Worm (Caenorhabditis elegans) whole organism, L4 larva: ENCODE results near the gene C14A11.9.

Experiments used
- F26F4.8 ChIP-seq: fragments of 200-800 bp; sonication (Bioruptor generic); conservative IDR thresholded peaks from 2 replicates; pipeline ENCODE4 v1.3.6; 2022; ENCODE audit warnings: missing genetic modification characterization, missing compliant biosample characterization
- F37D6.2 ChIP-seq: sonication (generic microtip); optimal IDR thresholded peaks from 2 replicates; lab custom pipeline; 2016; ENCODE audit warnings: mild to moderate bottlenecking, missing genetic modification characterization, missing compliant biosample characterization
- F49E8.2 ChIP-seq: sonication (generic microtip); optimal IDR thresholded peaks from 2 replicates; lab custom pipeline; 2016; ENCODE audit warnings: missing compliant biosample characterization, mild to moderate bottlenecking, missing genetic modification characterization, borderline replicate concordance
- aha-1 ChIP-seq: fragments of 150-350 bp; peaks from one replicate; lab custom pipeline; 2014; ENCODE audit warnings: missing biosample characterization, missing genetic modification characterization
- ama-1 ChIP-seq: fragments of 150-350 bp; optimal IDR thresholded peaks from 2 replicates; lab custom pipeline; 2014; ENCODE audit warnings: inconsistent platforms, mixed read lengths
- ceh-28 ChIP-seq: fragments of 150-350 bp; optimal IDR thresholded peaks from 2 replicates; lab custom pipeline; 2014; ENCODE audit warnings: missing biosample characterization, missing genetic modification reagents, missing genetic modification characterization
- ceh-82 ChIP-seq: sonication (generic microtip); optimal IDR thresholded peaks from 2 replicates; lab custom pipeline; 2017; ENCODE audit warnings: missing biosample characterization, missing genetic modification characterization
- ctbp-1 ChIP-seq: fragments of 200-800 bp; sonication (Bioruptor generic); IDR thresholded peaks from 2 replicates; pipeline ENCODE4 v1.3.6; 2022; ENCODE audit warnings: missing genetic modification reagents, missing genetic modification characterization, missing compliant biosample characterization
- daf-16 ChIP-seq, 3 experiments: sonication (generic microtip); optimal IDR thresholded peaks; 2 replicates each; lab custom pipeline; 2016 to 2017; ENCODE audit warnings: missing genetic modification characterization in 3 of 3, missing genetic modification reagents in 3 of 3, mild to moderate bottlenecking in 2 of 3, missing compliant biosample characterization in 2 of 3, missing biosample characterization in 1 of 3, moderate library complexity in 1 of 3
- dmd-6 ChIP-seq: fragments of 200-800 bp; sonication (Bioruptor generic); IDR thresholded peaks from 2 replicates; pipeline ENCODE4 v1.3.6; 2022; ENCODE audit warnings: missing genetic modification reagents, missing genetic modification characterization, missing compliant biosample characterization
- dve-1 ChIP-seq: sonication (generic microtip); optimal IDR thresholded peaks from 2 replicates; lab custom pipeline; 2017; ENCODE audit warnings: antibody characterized with exemption, mild to moderate bottlenecking, missing genetic modification characterization, missing compliant biosample characterization; ENCODE audit not compliant: insufficient read depth
- hlh-11 ChIP-seq: fragments of 200-800 bp; sonication (Bioruptor generic); optimal IDR thresholded peaks from 2 replicates; lab custom pipeline; 2018; ENCODE audit warnings: mild to moderate bottlenecking, missing genetic modification characterization, missing compliant biosample characterization
- hlh-30 ChIP-seq: sonication (generic microtip); optimal IDR thresholded peaks from 2 replicates; lab custom pipeline; 2017; ENCODE audit warnings: antibody characterized with exemption, mild to moderate bottlenecking, missing genetic modification characterization, missing compliant biosample characterization; ENCODE audit not compliant: insufficient read depth
- lim-7 ChIP-seq: fragments of 200-800 bp; sonication (Bioruptor generic); IDR thresholded peaks from 2 replicates; pipeline ENCODE4 v1.3.6; 2022; ENCODE audit warnings: missing genetic modification characterization, missing compliant biosample characterization
- lin-1 ChIP-seq: fragments of 200-800 bp; sonication (Bioruptor generic); IDR thresholded peaks from 2 replicates; pipeline ENCODE4 v1.3.6; 2022; ENCODE audit warnings: missing genetic modification reagents, missing genetic modification characterization, missing compliant biosample characterization
- lsy-2 ChIP-seq, 2 experiments: fragments of 150-350 bp in 1 of 2; sonication (generic microtip) in 1 of 2; optimal IDR thresholded peaks; 2 replicates each; lab custom pipeline; 2014 to 2017; ENCODE audit warnings: missing biosample characterization in 2 of 2, missing genetic modification characterization in 2 of 2
- mdl-1 ChIP-seq, 2 experiments: fragments of 150-350 bp in 1 of 2; sonication (generic microtip) in 1 of 2; optimal IDR thresholded peaks; 2 replicates each; lab custom pipeline; 2014 to 2017; ENCODE audit warnings: missing biosample characterization in 2 of 2, missing genetic modification characterization in 2 of 2
- mep-1 ChIP-seq: fragments of 150-350 bp; sonication (generic microtip); optimal IDR thresholded peaks from 3 replicates; lab custom pipeline; 2014; ENCODE audit warnings: missing biosample characterization, missing genetic modification characterization
- mes-2 ChIP-seq: sonication (generic microtip); optimal IDR thresholded peaks from 2 replicates; lab custom pipeline; 2016; ENCODE audit warnings: missing genotype, mild to moderate bottlenecking, missing genetic modification characterization, missing compliant biosample characterization; ENCODE audit not compliant: poor library complexity, severe bottlenecking
- mxl-2 ChIP-seq: fragments of 200-800 bp; sonication (Bioruptor generic); conservative IDR thresholded peaks from 2 replicates; pipeline ENCODE4 v1.3.6; 2022; ENCODE audit warnings: missing genetic modification reagents, missing genetic modification characterization, missing compliant biosample characterization
- nhr-102 ChIP-seq: sonication (generic microtip); optimal IDR thresholded peaks from 2 replicates; lab custom pipeline; 2016; ENCODE audit warnings: mild to moderate bottlenecking, missing genetic modification characterization, moderate library complexity, missing compliant biosample characterization
- nhr-11 ChIP-seq: fragments of 150-350 bp; optimal IDR thresholded peaks from 2 replicates; lab custom pipeline; 2014; ENCODE audit warnings: missing biosample characterization, missing genetic modification characterization
- nhr-111 ChIP-seq: fragments of 200-800 bp; sonication (Bioruptor generic); optimal IDR thresholded peaks from 2 replicates; lab custom pipeline; 2018; ENCODE audit warnings: mild to moderate bottlenecking, missing genetic modification characterization, missing compliant biosample characterization
- nhr-28 ChIP-seq: fragments of 150-350 bp; optimal IDR thresholded peaks from 2 replicates; lab custom pipeline; 2014; ENCODE audit warnings: missing biosample characterization, missing genetic modification characterization
- nhr-48 ChIP-seq: sonication (generic microtip); optimal IDR thresholded peaks from 2 replicates; lab custom pipeline; 2016; ENCODE audit warnings: mild to moderate bottlenecking, missing genetic modification characterization, missing compliant biosample characterization
- nhr-76 ChIP-seq: fragments of 150-350 bp; optimal IDR thresholded peaks from 2 replicates; lab custom pipeline; 2014; ENCODE audit warnings: missing biosample characterization, missing genetic modification characterization
- php-3 ChIP-seq: fragments of 200-800 bp; sonication (Bioruptor generic); IDR thresholded peaks from 2 replicates; pipeline ENCODE4 v1.3.6; 2022; ENCODE audit warnings: missing genetic modification reagents, missing genetic modification characterization, missing compliant biosample characterization
- pqm-1 ChIP-seq: sonication (generic microtip); optimal IDR thresholded peaks from 2 replicates; lab custom pipeline; 2017; ENCODE audit warnings: missing biosample characterization, missing genetic modification characterization
- rbr-2 ChIP-seq: sonication (generic microtip); optimal IDR thresholded peaks from 2 replicates; lab custom pipeline; 2016; ENCODE audit warnings: missing genotype, missing genetic modification characterization, missing compliant biosample characterization
- saeg-2 ChIP-seq: fragments of 200-800 bp; sonication (Bioruptor generic); IDR thresholded peaks from 2 replicates; pipeline ENCODE4 v1.3.6; 2022; ENCODE audit warnings: missing genetic modification reagents, missing genetic modification characterization, missing compliant biosample characterization
- snpc-1.2 ChIP-seq: fragments of 200-800 bp; sonication (Bioruptor generic); IDR thresholded peaks from 2 replicates; pipeline ENCODE4 v1.3.6; 2022; ENCODE audit warnings: missing genetic modification reagents, missing genetic modification characterization, missing compliant biosample characterization
- spr-1 ChIP-seq: sonication (generic microtip); optimal IDR thresholded peaks from 2 replicates; lab custom pipeline; 2016; ENCODE audit warnings: mild to moderate bottlenecking, missing genetic modification characterization, missing compliant biosample characterization
- spr-3 ChIP-seq: fragments of 200-800 bp; sonication (Bioruptor generic); optimal IDR thresholded peaks from 2 replicates; lab custom pipeline; 2018; ENCODE audit warnings: mild to moderate bottlenecking, missing genetic modification characterization, missing compliant biosample characterization
- tra-1 ChIP-seq: fragments of 200-800 bp; sonication (Bioruptor generic); IDR thresholded peaks from 2 replicates; pipeline ENCODE4 v1.3.6; 2022; ENCODE audit warnings: missing genetic modification reagents, missing genetic modification characterization, missing compliant biosample characterization
- vab-7 ChIP-seq: fragments of 200-800 bp; sonication (Bioruptor generic); IDR thresholded peaks from 2 replicates; pipeline ENCODE4 v1.3.6; 2022; ENCODE audit warnings: missing genetic modification reagents, missing genetic modification characterization, missing compliant biosample characterization
- zfp-3 ChIP-seq: fragments of 200-800 bp; sonication (Bioruptor generic); conservative IDR thresholded peaks from 2 replicates; pipeline ENCODE4 v1.3.6; 2022; ENCODE audit warnings: missing genetic modification reagents, missing genetic modification characterization, missing compliant biosample characterization
- zip-11 ChIP-seq: fragments of 200-800 bp; sonication (Bioruptor generic); IDR thresholded peaks from 2 replicates; pipeline ENCODE4 v1.3.6; 2022; ENCODE audit warnings: missing genetic modification characterization, missing compliant biosample characterization
- ztf-11 ChIP-seq: fragments of 150-350 bp; optimal IDR thresholded peaks from 2 replicates; lab custom pipeline; 2014; ENCODE audit warnings: missing biosample characterization, missing genetic modification characterization

Gene C14A11.9

ce11 chrX:2841754-2842153 lies 32.3 kb upstream of the C14A11.9 start:
- no peak for TF ChIP-seq ztf-11 (tag; lab: Kevin White, UChicago)
- TF ChIP-seq mep-1 (tag; lab: Kevin White, UChicago), result peak; percentile 37
- TF ChIP-seq dve-1 (tag; lab: Kevin White, UChicago), result peak; percentile 89
- peak; percentile 2 for TF ChIP-seq mes-2 (tag; lab: Kevin White, UChicago)
- TF ChIP-seq dmd-6 (GFP tag; lab: Robert Waterston, UW), result peak; percentile 41; the same call in 1 of the 2 replicates
- peak; percentile 79 for TF ChIP-seq pqm-1 (tag; lab: Kevin White, UChicago)
- no peak for TF ChIP-seq ceh-82 (tag; lab: Kevin White, UChicago)
- peak; percentile 30 for TF ChIP-seq nhr-48 (tag; lab: Kevin White, UChicago)
- TF ChIP-seq php-3 (GFP tag; lab: Robert Waterston, UW), result peak; percentile 87
- TF ChIP-seq daf-16 (GFP tag; optimal IDR thresholded peaks at IDR 0.05; lab: Kevin White, UChicago), result no peak
- TF ChIP-seq daf-16 (tag; optimal IDR thresholded peaks at IDR 0.05; lab: Kevin White, UChicago), result peak; percentile 51
- TF ChIP-seq hlh-11 (tag; lab: Kevin White, UChicago), result peak; percentile 31

- no peak for TF ChIP-seq ama-1 (lab: Kevin White, UChicago)
- TF ChIP-seq F26F4.8 (GFP tag; lab: Robert Waterston, UW), result no peak
- TF ChIP-seq ceh-28 (tag; lab: Kevin White, UChicago), result no peak
- no peak for TF ChIP-seq zfp-3 (GFP tag; lab: Robert Waterston, UW)
- TF ChIP-seq ctbp-1 (GFP tag; lab: Robert Waterston, UW), result no peak
- no peak for TF ChIP-seq aha-1 (tag; lab: Kevin White, UChicago)
- no peak for TF ChIP-seq F37D6.2 (tag; lab: Kevin White, UChicago)
- no peak for TF ChIP-seq saeg-2 (GFP tag; lab: Robert Waterston, UW)
- no peak for TF ChIP-seq nhr-11
- peak; percentile 45 for TF ChIP-seq dmd-6 (GFP tag; lab: Robert Waterston, UW)
- no peak for TF ChIP-seq nhr-102
- TF ChIP-seq F49E8.2 (tag; lab: Kevin White, UChicago), result no peak
- TF ChIP-seq hlh-30, result peak; percentile 82
- TF ChIP-seq zip-11 (GFP tag; lab: Robert Waterston, UW), result no peak
- TF ChIP-seq lin-1 (GFP tag; lab: Robert Waterston, UW), result no peak
- no peak for TF ChIP-seq mep-1 (tag; lab: Kevin White, UChicago)
- TF ChIP-seq mes-2 (tag; lab: Kevin White, UChicago), result no peak
- no peak for TF ChIP-seq mxl-2 (GFP tag; lab: Robert Waterston, UW)
- TF ChIP-seq spr-3 (GFP tag; lab: Kevin White, UChicago), result no peak
- peak in 1 of 2 experiments; percentile 18 for TF ChIP-seq lsy-2 (tag; optimal IDR thresholded peaks at IDR 0.05; lab: Kevin White, UChicago)
- TF ChIP-seq nhr-111 (GFP tag; lab: Kevin White, UChicago), result no peak
- no peak for TF ChIP-seq snpc-1.2 (GFP tag; lab: Robert Waterston, UW)
- no peak for TF ChIP-seq vab-7
- TF ChIP-seq mdl-1 (tag; optimal IDR thresholded peaks at IDR 0.05; lab: Kevin White, UChicago), result peak in 1 of 2 experiments; percentile 30
- no peak for TF ChIP-seq nhr-76 (tag; lab: Kevin White, UChicago)
- TF ChIP-seq hlh-11 (tag; lab: Kevin White, UChicago), result no peak
- TF ChIP-seq rbr-2, result no peak
- TF ChIP-seq php-3 (GFP tag; lab: Robert Waterston, UW), result no peak
- no peak for TF ChIP-seq spr-1 (tag; lab: Kevin White, UChicago)
These were observed 30.9 kb upstream of the C14A11.9 start, which contains the start of gene Y71H10B.1 for ce11 chrX:2840287-2840686. Y71H10B.1 (minus strand) TSS chrX:2840292.

ce11 chrX:2838619-2839018 lies 29.2 kb upstream of the C14A11.9 start:
- TF ChIP-seq daf-16 (GFP tag; optimal IDR thresholded peaks at IDR 0.05; lab: Kevin White, UChicago) (no peak), daf-16 (tag; optimal IDR thresholded peaks at IDR 0.05; lab: Kevin White, UChicago) (peak; percentile 0), lim-7 (GFP tag; lab: Robert Waterston, UW) (no peak), nhr-28 (no peak), aha-1 (tag; lab: Kevin White, UChicago) (peak; percentile 9), tra-1 (GFP tag; lab: Robert Waterston, UW) (no peak), dve-1 (tag; lab: Kevin White, UChicago) (peak; percentile 37), hlh-11 (tag; lab: Kevin White, UChicago) (peak; percentile 30), dmd-6 (GFP tag; lab: Robert Waterston, UW) (peak; percentile 65), pqm-1 (tag; lab: Kevin White, UChicago) (peak; percentile 85), php-3 (GFP tag; lab: Robert Waterston, UW) (no peak)
